Worm (Caenorhabditis elegans): ENCODE measurements around the gene ZK1240.8.

ZK1240.8 gene

DNA sequence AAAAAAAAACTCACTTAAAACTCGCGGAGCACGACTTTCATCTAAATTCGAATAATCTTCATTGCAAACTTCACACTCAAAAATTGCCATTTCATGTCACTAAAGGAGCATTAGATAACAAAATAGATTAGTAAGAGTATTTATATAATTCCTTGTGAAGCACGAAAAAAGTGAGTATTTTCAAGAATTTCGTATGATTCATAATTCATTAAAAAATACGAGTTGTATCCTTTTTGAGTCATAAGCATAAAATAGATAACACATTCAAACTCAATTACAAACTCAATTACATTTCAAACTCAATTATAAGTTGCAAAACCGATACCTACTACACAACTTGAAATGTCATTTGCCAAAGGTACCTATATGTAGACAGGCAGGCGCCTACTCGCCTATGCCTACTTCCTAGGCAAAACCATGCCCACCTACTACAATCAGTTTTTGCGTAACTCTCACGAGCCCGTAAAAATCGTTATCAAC lies at the start of gene ZK1240.8, which contains the start of gene ZK1240.1:
Gene ZK1240.8, minus strand, starts transcription at position 101 of the 480 bp plus-strand sequence.
Gene ZK1240.1, plus strand, starts transcription at position 430 of the 480 bp plus-strand sequence.
- no peak for TF ChIP-seq unc-62 (GFP tag; optimal IDR thresholded peaks at IDR 0.05)

DNA sequence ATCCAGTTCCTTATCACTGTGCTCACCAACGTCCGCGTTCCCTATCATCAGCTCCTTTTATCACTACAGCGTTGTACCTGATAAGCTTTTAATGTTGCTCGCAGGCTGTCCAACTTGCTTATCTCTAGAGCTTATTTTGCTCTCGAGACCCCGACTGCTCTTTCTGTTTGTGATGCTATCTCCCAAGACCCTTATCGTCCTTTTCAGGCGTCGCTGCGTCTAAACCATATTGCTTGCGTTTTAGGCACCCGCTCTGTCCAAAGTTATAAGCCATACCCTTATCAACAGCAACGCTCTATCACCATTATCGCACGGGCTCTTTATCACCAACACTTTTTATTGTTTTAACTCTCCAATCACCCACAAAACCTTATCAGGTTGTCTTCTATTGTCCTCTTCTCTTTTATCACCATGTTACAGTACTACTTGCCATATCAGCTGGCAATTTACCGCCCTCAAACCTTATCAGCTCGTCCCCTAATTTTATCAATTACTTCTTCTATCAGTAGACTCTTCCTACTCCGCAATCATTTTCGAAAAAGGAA lies 49.7 kb upstream of the ZK1240.8 start:
- no peak for TF ChIP-seq unc-62 (GFP tag; optimal IDR thresholded peaks at IDR 0.05)

DNA sequence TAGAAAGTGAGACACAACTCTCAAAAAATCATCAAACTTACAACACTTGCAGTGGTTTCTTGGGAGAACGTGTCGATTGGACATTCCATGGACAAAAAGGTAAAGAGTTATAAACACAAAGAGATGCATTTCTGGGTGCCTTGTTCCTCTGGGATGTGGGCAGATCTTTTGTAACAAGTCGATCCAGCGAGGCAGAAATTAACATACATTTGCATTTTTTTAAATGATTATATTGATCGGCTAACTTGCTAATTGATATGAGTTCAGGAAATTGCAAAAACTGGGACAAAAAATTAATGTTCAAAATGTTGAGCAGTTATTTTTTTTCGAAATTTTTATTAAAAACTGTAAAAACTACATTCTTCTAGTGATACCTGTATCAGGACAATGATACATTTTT lies 48.9 kb upstream of the ZK1240.8 start, which contains the start of gene F16G10.6:
Gene F16G10.6, minus strand, starts transcription at position 101 of the 400 bp plus-strand sequence.
- TF ChIP-seq unc-62 (GFP tag; optimal IDR thresholded peaks at IDR 0.05) = no peak

ce11 chrII:2374973-2375372 lies 46.1 kb upstream of the ZK1240.8 start, which contains the start of gene F16G10.2:
Gene F16G10.2 (plus strand): TSS chrII:2375273.
- TF ChIP-seq unc-62 (GFP tag; optimal IDR thresholded peaks at IDR 0.05) = no peak

DNA sequence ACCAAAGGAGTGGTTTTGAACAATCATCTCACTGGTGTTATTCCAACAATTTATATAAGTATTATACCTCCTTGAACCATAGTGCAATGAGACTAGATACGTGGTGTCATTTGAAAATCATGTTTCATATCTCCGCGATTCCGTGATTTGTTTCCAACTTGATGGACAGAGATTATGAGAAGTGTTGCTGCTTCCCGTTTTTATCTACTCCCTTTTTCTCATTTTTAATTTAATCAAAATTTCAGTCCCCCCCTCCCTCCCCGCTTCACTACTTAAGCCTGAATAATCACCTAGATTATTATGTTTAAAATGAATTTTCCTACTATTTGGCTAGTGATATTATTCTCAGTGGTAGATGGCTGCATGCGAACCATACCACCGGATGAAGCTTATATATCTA lies 43.2 kb upstream of the ZK1240.8 start, which contains the start of gene F16G10.3:
Gene F16G10.3, plus strand, starts transcription at position 301 of the 400 bp plus-strand sequence.
- TF ChIP-seq unc-62 (GFP tag; optimal IDR thresholded peaks at IDR 0.05) = no peak

DNA sequence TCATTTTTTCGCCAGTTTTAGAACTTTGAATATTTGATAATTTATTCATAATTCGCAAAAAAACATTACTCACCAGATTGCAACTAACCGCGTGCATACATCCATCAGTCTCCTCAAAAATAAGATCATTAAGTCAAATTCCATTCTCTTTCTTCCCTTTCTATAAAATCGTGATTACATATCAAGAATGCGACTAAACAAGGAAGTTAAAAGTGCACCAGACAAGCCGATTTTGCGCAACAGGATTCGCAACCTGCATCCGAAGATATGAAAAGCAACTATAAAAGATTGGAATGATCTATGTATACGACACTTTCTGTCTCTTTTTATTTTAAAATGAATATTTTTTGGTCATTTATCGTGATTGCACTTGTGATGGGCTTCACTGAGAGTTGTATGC lies 40.1 kb upstream of the ZK1240.8 start, which contains the start of gene hpo-25:
Gene hpo-25, plus strand, starts transcription at position 301 of the 400 bp plus-strand sequence.
- no peak for TF ChIP-seq unc-62 (GFP tag; optimal IDR thresholded peaks at IDR 0.05)

DNA sequence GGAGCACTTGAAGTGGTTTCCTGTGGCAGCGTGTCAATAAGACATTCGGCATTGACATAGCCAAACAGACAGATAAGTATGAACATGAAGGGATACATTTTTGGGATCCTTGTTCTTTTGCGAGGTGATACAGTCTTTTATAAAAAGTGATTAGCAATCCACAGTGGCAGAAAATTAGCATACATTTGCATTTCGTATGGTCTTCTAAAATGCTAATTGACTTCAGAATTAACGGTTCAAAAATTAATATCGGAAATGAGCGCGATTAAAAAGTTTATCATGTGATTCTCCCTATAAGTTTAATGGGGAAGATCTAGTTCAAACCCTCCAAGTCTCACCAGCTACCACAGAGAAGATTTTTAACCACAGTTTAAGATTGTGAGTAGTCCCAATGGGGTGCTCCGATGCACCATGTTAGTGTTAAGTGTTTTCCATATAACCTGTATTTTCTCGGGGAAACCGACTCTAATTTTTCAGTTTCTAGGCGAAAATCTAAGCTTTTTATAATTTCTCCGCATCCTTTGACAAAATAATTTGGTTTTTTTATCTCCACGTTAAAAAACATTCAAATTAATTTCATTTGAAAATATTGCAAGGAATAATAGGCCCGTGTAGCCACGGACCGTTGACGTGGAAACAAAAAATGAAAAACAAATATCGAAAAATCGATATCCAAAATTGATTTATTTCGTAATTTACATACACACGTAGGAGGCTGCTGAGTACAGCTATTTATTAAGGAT lies 37.9 kb upstream of the ZK1240.8 start, which contains the start of the genes F43C11.12 and F16G10.5:
Gene F43C11.12, minus strand, starts transcription at position 101 of the 743 bp plus-strand sequence.
Gene F16G10.5, plus strand, starts transcription at position 693 of the 743 bp plus-strand sequence.
- TF ChIP-seq unc-62 (GFP tag; optimal IDR thresholded peaks at IDR 0.05) = no peak

ce11 chrII:2363673-2364072 lies 34.8 kb upstream of the ZK1240.8 start, which contains the start of gene F43C11.11:
Gene F43C11.11 (minus strand): TSS chrII:2363773.
- TF ChIP-seq unc-62 (GFP tag; optimal IDR thresholded peaks at IDR 0.05) = no peak

ce11 chrII:2359965-2360364 lies 31.1 kb upstream of the ZK1240.8 start, which contains the start of gene F43C11.16:
Gene F43C11.16 (minus strand): TSS chrII:2360065.
- TF ChIP-seq unc-62 (GFP tag; optimal IDR thresholded peaks at IDR 0.05) = no peak

ce11 chrII:2356795-2357194 lies 27.9 kb upstream of the ZK1240.8 start, which contains the start of gene F43C11.1:
Gene F43C11.1 (plus strand): TSS chrII:2357095.
- TF ChIP-seq unc-62 (GFP tag; optimal IDR thresholded peaks at IDR 0.05) = no peak

- no peak for TF ChIP-seq unc-62 (GFP tag; optimal IDR thresholded peaks at IDR 0.05)
Measured at ce11 chrII:2354476-2354875, 25.6 kb upstream of the ZK1240.8 start, which contains the start of gene F43C11.2. Gene F43C11.2 (plus strand): TSS chrII:2354776.

- no peak for TF ChIP-seq unc-62 (GFP tag; optimal IDR thresholded peaks at IDR 0.05)
Measured at ce11 chrII:2353012-2353411, 24.1 kb upstream of the ZK1240.8 start, which contains the start of gene F43C11.3. Gene F43C11.3 (plus strand): TSS chrII:2353312.

ce11 chrII:2352546-2352945 lies 23.7 kb upstream of the ZK1240.8 start, which contains the start of gene F43C11.10:
Gene F43C11.10 (minus strand): TSS chrII:2352646.
- no peak for TF ChIP-seq unc-62 (GFP tag; optimal IDR thresholded peaks at IDR 0.05)

- no peak for TF ChIP-seq unc-62 (GFP tag; optimal IDR thresholded peaks at IDR 0.05)
Measured at ce11 chrII:2346672-2347071, 17.8 kb upstream of the ZK1240.8 start, which contains the start of gene F43C11.4. Gene F43C11.4 (plus strand): TSS chrII:2346972.

DNA sequence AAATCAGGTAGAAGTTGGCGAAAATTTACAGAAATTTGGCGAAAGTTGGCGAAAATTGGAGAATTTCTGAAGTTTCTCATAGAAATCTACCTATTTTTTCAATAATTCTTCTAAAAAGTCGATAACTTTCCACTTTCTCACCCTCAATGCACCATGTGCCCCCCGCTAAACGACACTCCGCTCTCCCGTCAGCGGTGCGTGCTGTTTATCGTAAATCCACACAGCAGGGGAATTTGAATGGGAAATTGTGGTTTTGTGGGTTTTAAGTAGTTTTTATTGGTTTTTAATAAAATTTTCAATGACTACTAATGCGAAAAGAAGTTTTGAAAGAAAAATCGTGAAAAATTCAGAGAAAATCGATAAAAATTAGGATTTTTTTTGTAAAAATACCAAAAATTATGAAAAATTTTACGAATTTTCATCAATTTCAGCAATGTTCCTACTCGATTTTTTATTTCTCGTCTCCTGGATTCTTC lies 13.2 kb upstream of the ZK1240.8 start, which contains the start of gene F43C11.6:
Gene F43C11.6, plus strand, starts transcription at position 426 of the 476 bp plus-strand sequence.
- no peak for TF ChIP-seq unc-62 (GFP tag; optimal IDR thresholded peaks at IDR 0.05)

- no peak for TF ChIP-seq unc-62 (GFP tag; optimal IDR thresholded peaks at IDR 0.05)
Measured at ce11 chrII:2341515-2341914, 12.7 kb upstream of the ZK1240.8 start, which contains the start of gene enri-1. Gene enri-1 (minus strand): TSS chrII:2341615.
